Worm (Caenorhabditis elegans) whole organism, midembryonic: ENCODE results near the gene sra-27.

Experiments used
- T22C8.4 ChIP-seq: fragments of 200-800 bp; sonication (Bioruptor generic); IDR thresholded peaks from 2 replicates; pipeline ENCODE4 v1.3.6; 2022; ENCODE audit warnings: missing genetic modification characterization, missing compliant biosample characterization
- cog-1 ChIP-seq: sonication (generic microtip); optimal IDR thresholded peaks from 2 replicates; lab custom pipeline; 2016; ENCODE audit warnings: missing genetic modification characterization, missing compliant biosample characterization
- flt-1 ChIP-seq: fragments of 200-800 bp; sonication (Bioruptor generic); IDR thresholded peaks from 2 replicates; pipeline ENCODE4 v1.3.6; 2022; ENCODE audit warnings: missing genetic modification characterization, missing compliant biosample characterization
- med-1 ChIP-seq: sonication (generic microtip); optimal IDR thresholded peaks from 2 replicates; lab custom pipeline; 2017; ENCODE audit warnings: missing genetic modification characterization, mild to moderate bottlenecking, missing compliant biosample characterization, antibody characterized with exemption, missing genetic modification reagents; ENCODE audit not compliant: insufficient read depth
- ref-1 ChIP-seq: fragments of 200-800 bp; sonication (Bioruptor generic); conservative IDR thresholded peaks from 2 replicates; pipeline ENCODE4 v1.3.6; 2022; ENCODE audit warnings: missing genetic modification reagents, missing genetic modification characterization, missing compliant biosample characterization
- tab-1 ChIP-seq: fragments of 200-800 bp; sonication (Bioruptor generic); IDR thresholded peaks from 2 replicates; pipeline ENCODE4 v1.3.6; 2022; ENCODE audit warnings: missing genetic modification characterization, missing compliant biosample characterization
- ztf-23 ChIP-seq: fragments of 200-800 bp; sonication (Bioruptor generic); IDR thresholded peaks from 2 replicates; pipeline ENCODE4 v1.3.6; 2022; ENCODE audit warnings: missing genetic modification reagents, missing genetic modification characterization, missing compliant biosample characterization
- ztf-29 ChIP-seq: fragments of 200-800 bp; sonication (Bioruptor generic); IDR thresholded peaks from 2 replicates; pipeline ENCODE4 v1.3.6; 2022; ENCODE audit warnings: missing genetic modification reagents, missing genetic modification characterization, missing compliant biosample characterization

DNA sequence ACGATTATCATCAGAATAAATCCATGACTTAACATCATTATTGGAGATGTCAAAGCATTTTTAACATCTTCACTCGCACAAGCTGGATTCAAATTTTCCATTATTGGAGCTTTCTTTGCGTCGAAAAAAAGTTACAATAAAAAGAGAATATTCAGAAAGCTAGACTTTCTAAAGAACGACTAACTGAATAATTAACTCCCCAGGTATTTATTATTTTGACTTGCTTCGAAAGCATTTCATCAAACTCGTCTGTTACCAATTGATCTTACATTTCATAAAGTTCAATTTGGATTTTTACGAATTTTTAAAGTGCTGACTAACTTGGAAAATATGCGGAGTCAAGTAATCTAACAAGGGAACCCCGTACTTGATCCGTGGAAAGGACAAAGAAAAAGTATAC lies 6.8 kb downstream of the sra-27 start, which contains the start of gene sra-29:
- no peak for TF ChIP-seq med-1 (GFP tag; lab: Kevin White, UChicago)
- no peak for TF ChIP-seq ztf-23 (GFP tag; lab: Robert Waterston, UW)
- no peak for TF ChIP-seq cog-1 (tag; lab: Kevin White, UChicago)
- TF ChIP-seq flt-1, result no peak
- no peak for TF ChIP-seq tab-1 (GFP tag; lab: Robert Waterston, UW)
- no peak for TF ChIP-seq T22C8.4 (GFP tag; lab: Robert Waterston, UW)
- TF ChIP-seq ref-1 (GFP tag; lab: Robert Waterston, UW), result no peak
- TF ChIP-seq ztf-29 (GFP tag; lab: Robert Waterston, UW), result no peak
